Worm (Caenorhabditis elegans): ENCODE data around the gene denn-4.

DNA sequence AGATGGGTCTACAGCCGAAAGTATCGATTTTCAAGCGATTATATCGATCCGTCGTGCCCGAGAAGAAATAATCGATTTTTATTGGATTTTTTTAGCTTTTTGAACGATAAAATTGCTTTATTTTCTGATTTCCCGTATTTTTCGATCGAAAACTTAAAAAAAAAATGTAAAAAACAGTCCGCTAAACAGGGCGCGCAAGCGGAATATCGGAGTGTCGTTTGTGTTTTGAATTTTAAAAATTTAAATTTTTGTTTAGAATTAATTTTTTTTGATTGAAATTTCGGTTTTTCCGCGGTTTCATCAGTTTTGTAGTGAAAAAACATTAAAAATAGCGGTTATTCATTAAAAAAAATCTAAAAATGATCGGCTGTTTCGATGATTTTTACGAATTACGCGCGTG lies 46.4 kb downstream of the denn-4 start:
- TF ChIP-seq nhr-11 (tag; optimal IDR thresholded peaks at IDR 0.05) (no peak), blmp-1 (tag; optimal IDR thresholded peaks at IDR 0.05; ENCODE audit: insufficient read depth) (no peak)
